Worm (Caenorhabditis elegans) whole organism, L1 larva: ENCODE measurements around the gene Y32H12A.8.

ENCODE experiments used
- ama-1 ChIP-seq: fragments of 150-350 bp; optimal IDR thresholded peaks from 2 replicates; lab custom pipeline; 2014
- ces-1 ChIP-seq: fragments of 150-350 bp; optimal IDR thresholded peaks from 2 replicates; lab custom pipeline; 2014; ENCODE audit warnings: missing biosample characterization, missing genetic modification reagents, missing genetic modification characterization
- ets-5 ChIP-seq: fragments of 200-800 bp; sonication (Bioruptor generic); IDR thresholded peaks from 2 replicates; pipeline ENCODE4 v1.3.6; 2022; ENCODE audit warnings: missing genetic modification characterization, missing compliant biosample characterization
- fkh-10 ChIP-seq: sonication (generic microtip); optimal IDR thresholded peaks from 2 replicates; lab custom pipeline; 2017; ENCODE audit warnings: missing biosample characterization, missing genetic modification reagents, missing genetic modification characterization
- lin-15B ChIP-seq: fragments of 150-350 bp; sonication (generic microtip); optimal IDR thresholded peaks from 3 replicates; lab custom pipeline; 2014; ENCODE audit warnings: missing biosample characterization, missing genetic modification characterization
- lsy-2 ChIP-seq, 2 experiments: fragments of 150-350 bp; optimal IDR thresholded peaks; 2 replicates each; lab custom pipeline; 2014; ENCODE audit warnings: missing biosample characterization in 2 of 2, missing genetic modification characterization in 2 of 2
- snpc-4 ChIP-seq: fragments of 150-350 bp; optimal IDR thresholded peaks from 2 replicates; lab custom pipeline; 2014; ENCODE audit warnings: missing biosample characterization, missing genetic modification characterization
- zag-1 ChIP-seq: fragments of 150-350 bp; optimal IDR thresholded peaks from 2 replicates; lab custom pipeline; 2014; ENCODE audit warnings: missing biosample characterization, missing genetic modification characterization

- TF ChIP-seq ces-1 (GFP tag; lab: Kevin White, UChicago) (no peak), ets-5 (no peak), fkh-10 (GFP tag; lab: Kevin White, UChicago) (no peak), lin-15B (no peak), lsy-2 (tag; optimal IDR thresholded peaks at IDR 0.05; lab: Kevin White, UChicago) (no peak), ama-1 (no peak), snpc-4 (no peak), zag-1 (tag; lab: Kevin White, UChicago) (no peak)
Measured at ce11 chrIII:5373715-5374114, 32.1 kb downstream of the Y32H12A.8 start.
